Fruit fly (Drosophila melanogaster) S2 (cell line): Measurements from ENCODE around the gene Oatp33Ea.

Experiments
- CG8478 ChIP-seq: fragments of >200 bp; optimal IDR thresholded peaks from 2 replicates; lab custom pipeline; 2018
- CTCF ChIP-seq, 2 experiments: fragments of >200 bp; optimal IDR thresholded peaks; 2 replicates each; lab custom pipeline; 2018

DNA sequence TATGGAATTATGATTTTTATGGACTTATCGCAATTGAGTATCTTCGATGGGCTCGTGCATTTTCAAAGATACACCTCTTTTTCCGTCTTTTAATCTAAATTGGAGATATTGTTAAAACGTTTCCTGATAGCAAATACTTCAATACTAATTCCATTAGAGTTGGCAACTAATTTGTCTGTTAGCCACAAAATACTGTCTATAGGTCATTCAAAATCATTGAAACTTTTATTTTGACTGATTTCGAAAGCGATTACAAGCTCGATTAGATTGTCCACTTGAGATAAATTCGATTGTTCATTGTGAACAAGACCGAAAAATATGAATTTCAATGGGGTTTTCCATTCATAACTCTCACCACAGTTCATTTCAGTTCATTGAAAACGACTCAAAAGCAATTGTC, 30.4 kb upstream of the Oatp33Ea start:
- no peak for TF ChIP-seq CTCF (optimal IDR thresholded peaks at IDR 0.05; lab: Kevin White, UChicago)
- TF ChIP-seq CG8478 (lab: Kevin White, UChicago) = no peak
